Worm (Caenorhabditis elegans): ENCODE results near the gene dhs-17.

The dhs-17 gene

DNA sequence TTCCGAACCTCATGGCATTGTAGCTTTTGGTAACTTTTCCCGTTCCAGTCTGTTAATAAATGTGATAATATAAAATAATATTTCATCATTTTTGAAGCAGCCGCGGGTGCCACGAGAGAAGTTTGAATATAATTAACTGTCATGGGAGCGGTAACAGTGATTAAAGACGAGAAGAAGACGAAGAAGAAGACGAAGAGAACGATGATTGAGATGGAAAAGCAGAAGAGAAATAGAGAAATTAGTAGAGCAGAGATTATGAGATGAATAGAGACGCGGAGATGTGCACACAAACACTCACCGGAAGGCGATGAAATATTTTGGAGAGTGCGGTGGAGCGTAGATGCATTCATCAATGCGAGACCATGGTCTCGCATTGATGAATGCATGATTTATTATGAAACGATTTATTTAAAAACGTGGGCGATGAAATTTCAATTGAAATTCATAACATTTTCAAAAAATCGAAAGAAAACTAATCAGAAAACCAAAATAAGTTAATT, 18.6 kb upstream of the dhs-17 start, which contains the start of gene seip-1 (continued):
- TF ChIP-seq ceh-28 (tag; optimal IDR thresholded peaks at IDR 0.05) (peak; percentile 23), eor-1 (tag; optimal IDR thresholded peaks at IDR 0.05) (no peak), mdl-1 (tag; optimal IDR thresholded peaks at IDR 0.05) (peak; percentile 6), tbx-2 (tag; optimal IDR thresholded peaks at IDR 0.05) (peak; percentile 27), hmg-11 (tag; optimal IDR thresholded peaks at IDR 0.05) (peak; percentile 79), nhr-76 (tag; optimal IDR thresholded peaks at IDR 0.05) (no peak), pqm-1 (tag; optimal IDR thresholded peaks at IDR 0.05) (peak; percentile 78), sea-2 (GFP tag; optimal IDR thresholded peaks at IDR 0.05) (no peak), R02D3.7 (tag; optimal IDR thresholded peaks at IDR 0.05) (peak; percentile 44), ama-1 (optimal IDR thresholded peaks at IDR 0.05) (peak; percentile 10), nhr-25 (tag; optimal IDR thresholded peaks at IDR 0.05) (peak; percentile 55), nhr-23 (tag; optimal IDR thresholded peaks at IDR 0.05) (peak; percentile 83), nhr-12 (tag; optimal IDR thresholded peaks at IDR 0.05) (no peak), fkh-2 (tag; optimal IDR thresholded peaks at IDR 0.05) (no peak), zag-1 (tag; optimal IDR thresholded peaks at IDR 0.05) (no peak), nhr-67 (tag; optimal IDR thresholded peaks at IDR 0.05) (no peak), nhr-28 (tag; optimal IDR thresholded peaks at IDR 0.05) (no peak), nhr-11 (tag; optimal IDR thresholded peaks at IDR 0.05) (peak; percentile 39), lin-15B (tag; optimal IDR thresholded peaks at IDR 0.05) (peak; percentile 93), fkh-10 (GFP tag; optimal IDR thresholded peaks at IDR 0.05) (peak; percentile 33)

DNA sequence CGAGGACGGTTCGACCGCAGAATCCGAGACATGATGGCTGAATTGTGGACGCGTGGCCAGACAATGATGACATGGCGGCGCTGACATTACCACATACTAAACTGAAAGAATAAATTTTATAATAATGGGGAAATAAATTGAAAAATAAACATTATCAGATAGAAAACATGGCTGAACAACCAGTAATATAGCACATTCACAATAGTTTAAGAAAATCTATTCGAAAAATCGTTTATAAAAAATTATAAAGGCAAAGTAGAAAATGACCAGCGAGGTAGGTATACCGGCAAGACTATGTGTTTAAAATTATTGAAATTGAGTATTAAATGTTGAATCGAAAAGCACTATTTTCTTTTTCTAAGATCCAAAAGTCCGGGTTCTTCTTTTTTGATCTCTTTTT, 16.5 kb upstream of the dhs-17 start, which contains the start of gene jamp-1:
TSS of gene jamp-1 (minus strand) at position 101 of the 400 bp plus-strand sequence.
- TF ChIP-seq nhr-28 (tag; optimal IDR thresholded peaks at IDR 0.05) (no peak), R02D3.7 (tag; optimal IDR thresholded peaks at IDR 0.05) (no peak), hmg-11 (tag; optimal IDR thresholded peaks at IDR 0.05) (no peak), ama-1 (optimal IDR thresholded peaks at IDR 0.05) (no peak), nhr-77 (tag; optimal IDR thresholded peaks at IDR 0.05) (no peak), unc-39 (tag; optimal IDR thresholded peaks at IDR 0.05) (no peak), nhr-43 (tag; optimal IDR thresholded peaks at IDR 0.05; ENCODE audit: poor library complexity, severe bottlenecking) (no peak), fkh-2 (tag; optimal IDR thresholded peaks at IDR 0.05) (no peak), elt-3 (tag; optimal IDR thresholded peaks at IDR 0.05) (no peak), ceh-16 (tag; optimal IDR thresholded peaks at IDR 0.05) (no peak), pqm-1 (tag; optimal IDR thresholded peaks at IDR 0.05) (no peak), lin-39 (tag; optimal IDR thresholded peaks at IDR 0.05) (no peak), nhr-23 (tag; optimal IDR thresholded peaks at IDR 0.05) (no peak), aly-2 (tag; optimal IDR thresholded peaks at IDR 0.05) (no peak), mdl-1 (tag; optimal IDR thresholded peaks at IDR 0.05) (no peak), fos-1 (tag; optimal IDR thresholded peaks at IDR 0.05) (no peak), eor-1 (tag; optimal IDR thresholded peaks at IDR 0.05) (no peak)

DNA sequence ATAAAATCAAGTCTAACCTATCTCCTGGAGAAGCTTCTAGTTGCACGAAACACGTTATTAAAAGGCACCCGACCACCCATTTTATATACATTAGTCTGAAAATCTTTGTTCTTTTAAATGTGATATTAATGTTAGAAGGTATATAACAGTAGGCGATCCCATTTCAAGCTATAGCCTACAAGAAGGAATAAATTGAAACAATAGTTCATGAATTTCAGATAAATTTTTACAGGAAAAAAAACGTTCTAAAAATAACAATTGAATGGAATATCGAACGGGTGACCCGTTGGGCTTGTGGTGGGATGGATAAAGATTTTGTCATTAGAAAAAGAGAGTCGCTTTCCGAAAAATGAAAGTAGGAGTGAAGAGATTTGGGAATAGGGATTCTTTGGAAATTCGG, 13.2 kb upstream of the dhs-17 start, which contains the start of gene pgap-3:
TSS of gene pgap-3 (minus strand) at position 101 of the 400 bp plus-strand sequence.
- no peak for TF ChIP-seq fkh-2 (tag; optimal IDR thresholded peaks at IDR 0.05)
- no peak for TF ChIP-seq lsy-12 (tag; optimal IDR thresholded peaks at IDR 0.05)
- TF ChIP-seq egl-5 (tag; optimal IDR thresholded peaks at IDR 0.05): no peak
- no peak for TF ChIP-seq daf-12 (tag; optimal IDR thresholded peaks at IDR 0.05)
- no peak for TF ChIP-seq tbx-2 (tag; optimal IDR thresholded peaks at IDR 0.05)
- TF ChIP-seq elt-1 (tag; optimal IDR thresholded peaks at IDR 0.05): no peak
- no peak for TF ChIP-seq pqm-1 (tag; optimal IDR thresholded peaks at IDR 0.05)
- no peak for TF ChIP-seq elt-2 (tag; optimal IDR thresholded peaks at IDR 0.05)
- TF ChIP-seq nhr-23 (tag; optimal IDR thresholded peaks at IDR 0.05): no peak
- TF ChIP-seq ceh-9 (tag; optimal IDR thresholded peaks at IDR 0.05): no peak
- no peak for TF ChIP-seq ceh-28 (tag; optimal IDR thresholded peaks at IDR 0.05)

DNA sequence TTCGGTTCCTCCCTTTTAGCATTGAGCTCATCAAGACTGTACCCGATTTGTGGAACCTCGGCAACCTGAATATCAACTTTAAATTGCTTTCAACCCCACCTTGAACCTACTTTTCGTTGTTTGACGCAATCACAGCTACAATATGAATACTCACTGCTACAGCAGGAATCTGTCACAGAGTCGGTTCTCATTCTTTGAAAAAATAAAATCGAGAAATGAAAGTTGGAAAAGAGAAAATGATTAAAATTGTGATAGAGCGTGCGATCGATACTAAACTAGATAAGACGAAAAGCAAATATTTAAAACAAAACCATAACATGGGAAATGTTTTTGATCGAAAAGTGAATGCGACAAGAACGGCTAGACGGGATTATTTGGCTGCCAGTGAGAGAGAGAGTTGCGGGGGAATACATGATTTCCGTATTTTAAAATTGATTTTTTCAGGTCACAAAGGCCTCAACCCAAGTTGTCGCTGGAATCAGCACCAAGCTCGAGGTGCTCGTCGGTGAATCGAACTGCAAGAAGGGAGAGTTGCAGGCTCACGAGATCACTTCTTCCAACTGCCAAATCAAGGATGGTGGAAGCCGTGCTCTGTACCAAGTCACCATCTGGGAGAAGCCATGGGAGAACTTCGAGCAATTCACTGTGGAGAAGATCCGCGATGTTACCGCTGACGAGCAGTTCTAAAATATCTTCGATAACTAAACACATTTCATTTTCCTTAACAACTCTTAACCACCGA, 10.4 kb upstream of the dhs-17 start, which contains the start of gene R01B10.3:
TSS of gene R01B10.3 (minus strand) at position 277 of the 742 bp plus-strand sequence.
- TF ChIP-seq pha-4 (tag; optimal IDR thresholded peaks at IDR 0.05) (peak; percentile 26), mdl-1 (tag; optimal IDR thresholded peaks at IDR 0.05) (no peak), unc-39 (tag; optimal IDR thresholded peaks at IDR 0.05) (no peak), fos-1 (tag; optimal IDR thresholded peaks at IDR 0.05) (no peak), nhr-23 (tag; optimal IDR thresholded peaks at IDR 0.05) (no peak), ceh-28 (tag; optimal IDR thresholded peaks at IDR 0.05) (no peak), daf-12 (tag; optimal IDR thresholded peaks at IDR 0.05) (no peak), nhr-237 (tag; optimal IDR thresholded peaks at IDR 0.05) (no peak)
